Worm (Caenorhabditis elegans): ENCODE measurements around the gene F35B3.3.

The F35B3.3 gene

ce11 chrX:17003473-17004123 is 9.7 kb upstream of the F35B3.3 start:
- TF ChIP-seq hmg-4 (GFP tag; optimal IDR thresholded peaks at IDR 0.05) (peak; percentile 44), aly-1 (tag; optimal IDR thresholded peaks at IDR 0.05) (no peak), hnd-1 (tag; optimal IDR thresholded peaks at IDR 0.05) (no peak)

ce11 chrX:17006843-17007242 is 6.4 kb upstream of the F35B3.3 start:
- TF ChIP-seq hmg-4 (GFP tag; optimal IDR thresholded peaks at IDR 0.05), result no peak
- TF ChIP-seq sea-1 (GFP tag; conservative IDR thresholded peaks at IDR 0.05), result no peak
- no peak for TF ChIP-seq aly-1 (tag; optimal IDR thresholded peaks at IDR 0.05)
- no peak for TF ChIP-seq scrt-1 (GFP tag; IDR thresholded peaks at IDR 0.05)
- no peak for TF ChIP-seq ceh-13 (GFP tag; optimal IDR thresholded peaks at IDR 0.05)
- no peak for TF ChIP-seq tbx-11 (GFP tag; IDR thresholded peaks at IDR 0.05)
- no peak for TF ChIP-seq hnd-1 (tag; optimal IDR thresholded peaks at IDR 0.05)
- TF ChIP-seq tra-4 (tag; optimal IDR thresholded peaks at IDR 0.05), result no peak
- TF ChIP-seq ceh-36 (tag; optimal IDR thresholded peaks at IDR 0.05), result no peak
- TF ChIP-seq ets-7 (tag; optimal IDR thresholded peaks at IDR 0.05), result no peak
- no peak for TF ChIP-seq pes-1 (GFP tag; IDR thresholded peaks at IDR 0.05)
- no peak for TF ChIP-seq tbx-37 (GFP tag; conservative IDR thresholded peaks at IDR 0.05)
- TF ChIP-seq ama-1 (optimal IDR thresholded peaks at IDR 0.05), result no peak
- TF ChIP-seq hmbx-1 (tag; optimal IDR thresholded peaks at IDR 0.05), result no peak
- no peak for TF ChIP-seq F13C5.2 (tag; optimal IDR thresholded peaks at IDR 0.05)

- no peak for TF ChIP-seq hmg-4 (GFP tag; optimal IDR thresholded peaks at IDR 0.05)
- no peak for TF ChIP-seq hnd-1 (tag; optimal IDR thresholded peaks at IDR 0.05)
- no peak for TF ChIP-seq ceh-36 (tag; optimal IDR thresholded peaks at IDR 0.05)
- no peak for TF ChIP-seq scrt-1 (GFP tag; IDR thresholded peaks at IDR 0.05)
- no peak for TF ChIP-seq F13C5.2 (tag; optimal IDR thresholded peaks at IDR 0.05)
- no peak for TF ChIP-seq tbx-37 (GFP tag; conservative IDR thresholded peaks at IDR 0.05)
- TF ChIP-seq ama-1 (optimal IDR thresholded peaks at IDR 0.05), result no peak
- no peak for TF ChIP-seq flt-1 (GFP tag; IDR thresholded peaks at IDR 0.05)
- no peak for TF ChIP-seq B0310.2 (tag; optimal IDR thresholded peaks at IDR 0.05)
- TF ChIP-seq aly-1 (tag; optimal IDR thresholded peaks at IDR 0.05), result no peak
- TF ChIP-seq hmbx-1 (tag; optimal IDR thresholded peaks at IDR 0.05), result no peak
- no peak for TF ChIP-seq ets-7 (tag; optimal IDR thresholded peaks at IDR 0.05)
- no peak for TF ChIP-seq tbx-11 (GFP tag; IDR thresholded peaks at IDR 0.05)
- TF ChIP-seq tra-4 (tag; optimal IDR thresholded peaks at IDR 0.05), result no peak
- no peak for TF ChIP-seq pes-1 (GFP tag; IDR thresholded peaks at IDR 0.05)
- no peak for TF ChIP-seq ceh-13 (GFP tag; optimal IDR thresholded peaks at IDR 0.05)
- TF ChIP-seq sea-1 (GFP tag; conservative IDR thresholded peaks at IDR 0.05), result no peak
These were observed 5.8 kb downstream of the F35B3.3 start for ce11 chrX:17019098-17019497.

- TF ChIP-seq F13C5.2 (tag; optimal IDR thresholded peaks at IDR 0.05) (no peak), scrt-1 (GFP tag; IDR thresholded peaks at IDR 0.05) (no peak), tbx-37 (GFP tag; conservative IDR thresholded peaks at IDR 0.05) (no peak), pes-1 (GFP tag; IDR thresholded peaks at IDR 0.05) (no peak), sea-1 (GFP tag; conservative IDR thresholded peaks at IDR 0.05) (no peak), hnd-1 (tag; optimal IDR thresholded peaks at IDR 0.05) (no peak), ama-1 (optimal IDR thresholded peaks at IDR 0.05) (no peak), B0310.2 (tag; optimal IDR thresholded peaks at IDR 0.05) (no peak), ceh-36 (tag; optimal IDR thresholded peaks at IDR 0.05) (no peak), ets-7 (tag; optimal IDR thresholded peaks at IDR 0.05) (no peak), flt-1 (GFP tag; IDR thresholded peaks at IDR 0.05) (no peak), tbx-11 (GFP tag; IDR thresholded peaks at IDR 0.05) (no peak)
These were observed 7.6 kb downstream of the F35B3.3 start, which contains the start of gene F35B3.4 for ce11 chrX:17020858-17021257. Gene F35B3.4 (minus strand): TSS chrX:17020958.

- TF ChIP-seq flt-1 (GFP tag; IDR thresholded peaks at IDR 0.05) (peak; percentile 24; the same call in 1 of the 2 replicates), sea-1 (GFP tag; conservative IDR thresholded peaks at IDR 0.05) (no peak), B0310.2 (tag; optimal IDR thresholded peaks at IDR 0.05) (peak; percentile 53), hmbx-1 (tag; optimal IDR thresholded peaks at IDR 0.05) (no peak), F13C5.2 (tag; optimal IDR thresholded peaks at IDR 0.05) (peak; percentile 65), tbx-11 (GFP tag; IDR thresholded peaks at IDR 0.05) (0 out of 2 replicates have a peak, but pooled peaks have one; percentile 27), pes-1 (GFP tag; IDR thresholded peaks at IDR 0.05) (peak; percentile 17; the same call in 1 of the 2 replicates), ama-1 (optimal IDR thresholded peaks at IDR 0.05) (no peak), ceh-13 (GFP tag; optimal IDR thresholded peaks at IDR 0.05) (peak; percentile 23), ets-7 (tag; optimal IDR thresholded peaks at IDR 0.05) (peak; percentile 6), hmg-4 (GFP tag; optimal IDR thresholded peaks at IDR 0.05) (peak; percentile 95), aly-1 (tag; optimal IDR thresholded peaks at IDR 0.05) (peak; percentile 79)
These were observed 17.1 kb downstream of the F35B3.3 start, which contains the start of gene ptrn-1 for ce11 chrX:17030169-17030914. Gene ptrn-1 (minus strand): TSS chrX:17030219.

ce11 chrX:17034193-17034592 is 20.9 kb downstream of the F35B3.3 start:
- TF ChIP-seq hmbx-1 (tag; optimal IDR thresholded peaks at IDR 0.05) (no peak), hnd-1 (tag; optimal IDR thresholded peaks at IDR 0.05) (no peak), tra-4 (tag; optimal IDR thresholded peaks at IDR 0.05) (no peak), flt-1 (GFP tag; IDR thresholded peaks at IDR 0.05) (no peak), ceh-13 (GFP tag; optimal IDR thresholded peaks at IDR 0.05) (no peak), sea-1 (GFP tag; conservative IDR thresholded peaks at IDR 0.05) (no peak), tbx-37 (GFP tag; conservative IDR thresholded peaks at IDR 0.05) (no peak)

ce11 chrX:17034773-17035172 is 21.5 kb downstream of the F35B3.3 start:
- TF ChIP-seq ceh-36 (tag; optimal IDR thresholded peaks at IDR 0.05), result no peak
